Worm (Caenorhabditis elegans) whole organism, young adult: ENCODE measurements around the gene sru-17.
"Not testable (repeated sequence)": the region's sequence is repeated elsewhere in the genome, so short reads cannot be mapped to it uniquely, and the experiment has no call there.

ENCODE experiments used
- F57C9.4 ChIP-seq: sonication (generic microtip); optimal IDR thresholded peaks from 2 replicates; lab custom pipeline; 2017; ENCODE audit warnings: mild to moderate bottlenecking, missing genetic modification characterization, missing compliant biosample characterization
- ccch-3 ChIP-seq: fragments of 200-800 bp; sonication (Bioruptor generic); optimal IDR thresholded peaks from 2 replicates; lab custom pipeline; 2018; ENCODE audit warnings: mild to moderate bottlenecking, missing genetic modification characterization, missing compliant biosample characterization
- nhr-120 ChIP-seq: fragments of 200-800 bp; sonication (Bioruptor generic); IDR thresholded peaks from 2 replicates; pipeline ENCODE4 v1.3.6; 2022; ENCODE audit warnings: missing genetic modification characterization, missing compliant biosample characterization
- sea-2 ChIP-seq: fragments of 200-800 bp; sonication (Bioruptor generic); IDR thresholded peaks from 2 replicates; pipeline ENCODE4 v1.3.6; 2022; ENCODE audit warnings: missing genetic modification characterization, missing compliant biosample characterization
- unc-62 ChIP-seq: fragments of 150-350 bp; optimal IDR thresholded peaks from 2 replicates; lab custom pipeline; 2014; ENCODE audit warnings: missing biosample characterization, missing genetic modification reagents, missing genetic modification characterization

ce11 chrIV:12505397-12505796 lies at the start of gene sru-17:
- TF ChIP-seq nhr-120 (GFP tag; lab: Robert Waterston, UW); sea-2 (GFP tag; lab: Robert Waterston, UW); ccch-3 (GFP tag; lab: Kevin White, UChicago); F57C9.4; unc-62 (GFP tag; lab: Kevin White, UChicago): not testable (repeated sequence)
